Worm (Caenorhabditis elegans) whole organism, L4/young adult: Measurements from ENCODE around the gene trmt-10C.2.

Experiments
- W03F9.2 ChIP-seq: fragments of 150-350 bp; optimal IDR thresholded peaks from 2 replicates; lab custom pipeline; 2014; ENCODE audit warnings: missing biosample characterization, missing genetic modification characterization
- dao-5 ChIP-seq: sonication (generic microtip); optimal IDR thresholded peaks from 2 replicates; lab custom pipeline; 2016; ENCODE audit warnings: missing genotype, missing genetic modification characterization, moderate library complexity, missing compliant biosample characterization
- him-1 ChIP-seq: sonication (generic microtip); optimal IDR thresholded peaks from 2 replicates; lab custom pipeline; 2016; ENCODE audit warnings: missing genotype, missing genetic modification reagents, missing genetic modification characterization, missing compliant biosample characterization

The trmt-10C.2 gene

ce11 chrIII:6356764-6357163 lies 10.7 kb downstream of the trmt-10C.2 start:
- TF ChIP-seq him-1 (tag; lab: Kevin White, UChicago): no peak

- TF ChIP-seq him-1 (tag; lab: Kevin White, UChicago) (no peak), dao-5 (tag; lab: Kevin White, UChicago) (no peak), W03F9.2 (tag; lab: Kevin White, UChicago) (no peak)
Measured at ce11 chrIII:6358704-6359103, 12.6 kb downstream of the trmt-10C.2 start.

ce11 chrIII:6359171-6359854 lies 13.2 kb downstream of the trmt-10C.2 start:
- TF ChIP-seq W03F9.2 (tag; lab: Kevin White, UChicago) (no peak), dao-5 (tag; lab: Kevin White, UChicago) (no peak), him-1 (tag; lab: Kevin White, UChicago) (no peak)

ce11 chrIII:6360114-6360513 lies 14.0 kb downstream of the trmt-10C.2 start:
- TF ChIP-seq dao-5 (tag; lab: Kevin White, UChicago) (no peak), W03F9.2 (tag; lab: Kevin White, UChicago) (no peak), him-1 (tag; lab: Kevin White, UChicago) (no peak)

- TF ChIP-seq him-1 (tag; lab: Kevin White, UChicago): no peak
- TF ChIP-seq dao-5 (tag; lab: Kevin White, UChicago): no peak
- no peak for TF ChIP-seq W03F9.2 (tag; lab: Kevin White, UChicago)
Measured at ce11 chrIII:6360825-6361224, 14.7 kb downstream of the trmt-10C.2 start.

- TF ChIP-seq W03F9.2 (tag; lab: Kevin White, UChicago): no peak
- no peak for TF ChIP-seq him-1 (tag; lab: Kevin White, UChicago)
- TF ChIP-seq dao-5 (tag; lab: Kevin White, UChicago): no peak
Measured at ce11 chrIII:6361560-6361959, 15.5 kb downstream of the trmt-10C.2 start.

- TF ChIP-seq him-1 (tag; lab: Kevin White, UChicago): no peak
Measured at ce11 chrIII:6362323-6362922, 16.3 kb downstream of the trmt-10C.2 start.

- no peak for TF ChIP-seq W03F9.2 (tag; lab: Kevin White, UChicago)
- no peak for TF ChIP-seq dao-5 (tag; lab: Kevin White, UChicago)
- TF ChIP-seq him-1 (tag; lab: Kevin White, UChicago): no peak
Measured at ce11 chrIII:6364395-6364794, 18.3 kb downstream of the trmt-10C.2 start.

- TF ChIP-seq dao-5 (tag; lab: Kevin White, UChicago) (no peak), him-1 (tag; lab: Kevin White, UChicago) (no peak), W03F9.2 (tag; lab: Kevin White, UChicago) (no peak)
Measured at ce11 chrIII:6367712-6368111, 21.6 kb downstream of the trmt-10C.2 start, which contains the start of the genes C56G2.15 and thoc-2. Gene C56G2.15 (minus strand): TSS chrIII:6367899. Gene thoc-2 (plus strand): TSS chrIII:6368042.

- TF ChIP-seq dao-5 (tag; lab: Kevin White, UChicago) (no peak), W03F9.2 (tag; lab: Kevin White, UChicago) (no peak)
Measured at ce11 chrIII:6368524-6368923, 22.4 kb downstream of the trmt-10C.2 start.

ce11 chrIII:6373850-6374474 lies 27.9 kb downstream of the trmt-10C.2 start:
- TF ChIP-seq W03F9.2 (tag; lab: Kevin White, UChicago) (no peak), him-1 (tag; lab: Kevin White, UChicago) (no peak), dao-5 (tag; lab: Kevin White, UChicago) (no peak)

ce11 chrIII:6374947-6375415 lies 28.9 kb downstream of the trmt-10C.2 start, which contains the start of the genes rps-13 and nfx-1:
Gene rps-13 (minus strand): TSS chrIII:6374997.
Gene nfx-1 (plus strand): TSS chrIII:6375379.
- TF ChIP-seq dao-5 (tag; lab: Kevin White, UChicago): no peak
- TF ChIP-seq W03F9.2 (tag; lab: Kevin White, UChicago): peak; percentile 69
- no peak for TF ChIP-seq him-1 (tag; lab: Kevin White, UChicago)

ce11 chrIII:6379129-6379528 lies 33.0 kb downstream of the trmt-10C.2 start, which contains the start of gene C16A3.6:
Gene C16A3.6 (plus strand): TSS chrIII:6379212.
- TF ChIP-seq dao-5 (tag; lab: Kevin White, UChicago) (no peak), W03F9.2 (tag; lab: Kevin White, UChicago) (no peak), him-1 (tag; lab: Kevin White, UChicago) (no peak)
